Worm (Caenorhabditis elegans): ENCODE results near the gene sra-2.

DNA sequence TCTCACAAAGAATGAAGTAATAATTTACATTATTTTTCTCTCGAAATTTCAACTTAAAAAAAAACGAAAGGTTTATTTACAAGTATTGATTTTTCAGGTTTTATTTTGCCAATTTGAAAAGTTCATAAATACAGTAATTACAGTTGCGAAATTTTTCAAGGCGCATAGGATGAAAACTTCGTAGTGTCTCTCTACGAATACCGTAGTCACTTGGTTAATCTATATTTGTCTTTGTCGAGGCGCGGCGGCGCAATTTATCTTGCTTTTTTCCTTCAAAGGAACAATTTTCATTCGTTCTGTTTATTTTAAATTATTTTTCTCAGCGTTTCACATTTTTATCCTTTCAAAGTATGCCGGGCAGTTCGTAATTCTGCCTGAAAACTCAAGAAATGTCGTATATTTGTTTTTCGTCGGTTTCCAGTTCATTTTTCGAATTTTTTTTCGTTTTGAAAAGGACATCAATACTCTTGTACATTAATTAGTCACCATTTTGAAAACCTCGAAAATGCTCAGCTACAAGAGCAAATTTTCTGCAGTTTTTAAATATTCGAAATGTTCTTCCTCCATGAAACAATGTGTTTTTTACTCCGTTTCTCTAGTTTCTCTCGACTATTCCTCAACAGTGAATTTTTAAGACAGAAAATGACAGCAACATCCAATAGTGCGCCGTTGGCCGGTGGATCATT, 4.9 kb upstream of the sra-2 start, which contains the start of gene mex-6:
- TF ChIP-seq scrt-1 (GFP tag; IDR thresholded peaks at IDR 0.05) (no peak), hmg-4 (GFP tag; optimal IDR thresholded peaks at IDR 0.05) (no peak), tbx-37 (GFP tag; conservative IDR thresholded peaks at IDR 0.05) (no peak), B0310.2 (tag; optimal IDR thresholded peaks at IDR 0.05) (no peak), hmbx-1 (tag; optimal IDR thresholded peaks at IDR 0.05) (no peak)
